Fruit fly (Drosophila melanogaster) S2 (cell line): ENCODE measurements around the gene CG4194.

ENCODE experiments used
- CG8478 ChIP-seq: fragments of >200 bp; optimal IDR thresholded peaks from 2 replicates; lab custom pipeline; 2018
- CTCF ChIP-seq, 2 experiments: fragments of >200 bp; optimal IDR thresholded peaks; 2 replicates each; lab custom pipeline; 2018

DNA sequence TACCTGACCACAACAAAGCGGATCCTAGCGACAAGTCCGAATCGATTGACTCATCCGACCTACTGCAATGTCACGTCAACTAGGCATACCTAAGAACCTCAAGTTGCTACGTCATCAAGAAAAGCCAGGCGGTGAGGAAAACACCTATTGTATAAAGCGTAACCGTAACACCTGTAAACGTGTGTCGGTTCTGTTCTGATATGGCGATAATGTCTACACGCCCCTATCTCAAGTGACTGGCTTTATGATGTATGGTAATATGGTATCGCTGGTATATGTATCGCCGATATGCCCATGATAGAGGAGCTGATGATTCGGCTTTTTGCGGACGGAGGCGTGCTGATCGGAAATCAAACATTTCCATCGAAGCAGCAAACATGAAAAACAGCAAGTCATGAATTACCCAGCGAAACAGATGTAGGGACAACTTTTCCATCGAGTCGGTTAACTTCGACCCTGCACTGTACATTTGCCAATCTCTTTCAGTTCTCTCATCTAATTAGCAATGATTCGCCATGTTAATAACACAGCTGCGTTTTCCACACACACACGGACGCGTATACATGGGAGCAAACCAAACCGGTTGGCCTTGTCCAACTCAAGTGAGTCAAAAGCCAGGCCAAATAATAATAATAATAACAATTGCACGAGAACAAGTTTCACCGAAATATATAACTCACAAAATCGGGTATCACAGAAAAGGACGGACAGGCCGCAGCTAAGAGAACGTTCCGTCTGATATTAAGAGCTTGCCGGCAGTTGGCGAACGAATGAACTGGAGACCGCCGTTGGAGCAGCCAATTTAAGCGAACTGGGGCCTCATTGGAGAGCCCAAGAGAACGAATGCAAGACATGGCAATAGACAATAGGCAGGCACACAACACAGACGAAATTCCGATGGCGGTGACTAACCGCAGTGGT, 1.7 kb downstream of the CG4194 start:
- TF ChIP-seq CG8478 (no peak), CTCF (optimal IDR thresholded peaks at IDR 0.05; lab: Kevin White, UChicago) (no peak)
